Worm (Caenorhabditis elegans): Measurements from ENCODE around the gene ugt-34.

Gene ugt-34

DNA sequence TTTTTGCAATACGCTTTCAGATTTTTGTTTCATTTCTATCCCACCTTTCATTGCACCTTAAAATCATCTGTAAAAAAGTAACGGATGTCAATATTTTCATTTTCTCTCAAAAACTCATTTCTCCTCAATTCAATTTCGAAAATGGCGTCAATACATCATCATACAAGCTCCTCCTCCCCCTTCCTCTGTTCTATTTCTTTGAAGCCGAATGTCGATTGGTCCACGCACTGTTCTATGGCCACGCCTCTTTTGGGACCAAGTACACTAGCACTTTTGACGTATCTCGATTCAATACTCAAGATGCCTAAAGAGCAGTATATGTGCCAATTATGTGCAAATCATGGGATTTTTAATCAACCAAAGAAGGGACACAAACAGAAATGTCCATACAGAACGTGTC, 24.0 kb downstream of the ugt-34 start, which contains the start of gene mab-23:
Gene mab-23 (plus strand): TSS at position 301 of the 400 bp plus-strand sequence.
- no peak for TF ChIP-seq rpc-1 (optimal IDR thresholded peaks at IDR 0.05)
- TF ChIP-seq rpc-1 (tag; optimal IDR thresholded peaks at IDR 0.05): no peak
- no peak for TF ChIP-seq pha-4 (tag; optimal IDR thresholded peaks at IDR 0.05)

DNA sequence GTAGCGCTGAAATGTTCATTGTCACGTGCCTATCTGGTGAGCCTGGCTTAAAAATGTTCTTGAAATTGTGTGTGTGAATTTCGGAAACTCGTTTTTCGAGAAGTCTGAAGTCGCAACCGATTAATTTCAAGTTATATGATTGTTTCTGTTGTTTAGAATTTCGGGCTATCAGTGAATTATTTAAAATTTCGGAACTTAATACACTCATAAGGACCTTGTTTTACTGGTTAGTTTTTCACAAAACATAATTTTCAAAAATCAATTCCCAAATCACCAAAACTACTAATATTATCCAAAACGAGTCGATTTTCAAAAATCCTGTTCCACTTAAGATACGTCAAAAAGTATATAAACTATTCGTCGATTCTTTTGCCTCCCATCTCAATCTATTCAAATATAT, 26.3 kb downstream of the ugt-34 start:
- TF ChIP-seq tlf-1 (GFP tag; optimal IDR thresholded peaks at IDR 0.05) (no peak), K11D2.4 (GFP tag; IDR thresholded peaks at IDR 0.05) (no peak), egl-44 (GFP tag; IDR thresholded peaks at IDR 0.05) (no peak), B0336.3 (GFP tag; IDR thresholded peaks at IDR 0.05) (no peak)

DNA sequence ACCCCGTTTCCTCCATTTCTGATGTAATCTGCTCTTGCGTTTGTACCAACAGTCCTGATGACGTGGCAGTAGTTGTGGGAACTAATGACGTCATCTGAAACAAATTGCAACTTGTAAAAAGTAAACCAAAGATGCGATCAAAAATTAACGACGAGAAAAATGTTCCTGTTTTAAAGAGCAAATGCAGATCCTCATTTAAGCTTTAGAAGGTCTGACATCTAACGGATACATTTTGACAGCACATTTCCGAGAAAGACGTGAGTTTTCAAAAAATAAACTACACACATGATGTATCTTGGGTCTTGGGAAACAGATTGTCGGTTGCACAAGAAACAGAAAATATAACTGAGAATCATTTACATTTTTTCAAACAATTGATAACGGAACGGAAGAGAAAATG, 41.3 kb downstream of the ugt-34 start, which contains the start of gene H09F14.1:
Gene H09F14.1 (minus strand): TSS at position 101 of the 400 bp plus-strand sequence.
- no peak for TF ChIP-seq rec-8 (tag; optimal IDR thresholded peaks at IDR 0.05)
